Worm (Caenorhabditis elegans): ENCODE results near the gene C52B9.19.

- TF ChIP-seq odd-2 (tag; optimal IDR thresholded peaks at IDR 0.05) (no peak), ceh-9 (tag; optimal IDR thresholded peaks at IDR 0.05) (no peak)
Measured at ce11 chrX:4320563-4320962, 38.2 kb downstream of the C52B9.19 start, which contains the start of gene dop-6.
